Worm (Caenorhabditis elegans) whole organism, midembryonic: ENCODE measurements around the gene srg-27.

Source experiments
- T22C8.4 ChIP-seq: fragments of 200-800 bp; sonication (Bioruptor generic); IDR thresholded peaks from 2 replicates; pipeline ENCODE4 v1.3.6; 2022; ENCODE audit warnings: missing genetic modification characterization, missing compliant biosample characterization
- cog-1 ChIP-seq: sonication (generic microtip); optimal IDR thresholded peaks from 2 replicates; lab custom pipeline; 2016; ENCODE audit warnings: missing genetic modification characterization, missing compliant biosample characterization
- flt-1 ChIP-seq: fragments of 200-800 bp; sonication (Bioruptor generic); IDR thresholded peaks from 2 replicates; pipeline ENCODE4 v1.3.6; 2022; ENCODE audit warnings: missing genetic modification characterization, missing compliant biosample characterization
- med-1 ChIP-seq: sonication (generic microtip); optimal IDR thresholded peaks from 2 replicates; lab custom pipeline; 2017; ENCODE audit warnings: missing genetic modification characterization, mild to moderate bottlenecking, missing compliant biosample characterization, antibody characterized with exemption, missing genetic modification reagents; ENCODE audit not compliant: insufficient read depth
- ref-1 ChIP-seq: fragments of 200-800 bp; sonication (Bioruptor generic); conservative IDR thresholded peaks from 2 replicates; pipeline ENCODE4 v1.3.6; 2022; ENCODE audit warnings: missing genetic modification reagents, missing genetic modification characterization, missing compliant biosample characterization

- TF ChIP-seq flt-1 (no peak), med-1 (no peak), ref-1 (no peak), T22C8.4 (GFP tag; lab: Robert Waterston, UW) (no peak), cog-1 (tag; lab: Kevin White, UChicago) (no peak)
These were observed 9.8 kb upstream of the srg-27 start for ce11 chrV:5329677-5330266.
